Fruit fly (Drosophila melanogaster) whole organism, wandering third instar larva: ENCODE data around the gene Tti1.

ENCODE experiments used
- Abd-B ChIP-seq: fragments of >200 bp; optimal IDR thresholded peaks from 2 replicates; lab custom pipeline; 2017; ENCODE audit warnings: missing biosample characterization, missing genetic modification characterization
- CG32264 ChIP-seq: fragments of 200-800 bp; sonication (Bioruptor generic); optimal IDR thresholded peaks from 2 replicates; lab custom pipeline; 2016; ENCODE audit warnings: missing biosample characterization, missing genetic modification characterization
- CG9705 ChIP-seq: fragments of 200-800 bp; sonication (Bioruptor generic); optimal IDR thresholded peaks from 2 replicates; lab custom pipeline; 2018; ENCODE audit warnings: missing biosample characterization, mild to moderate bottlenecking, missing genetic modification characterization
- CrebA ChIP-seq: fragments of 200-800 bp; sonication (Bioruptor generic); optimal IDR thresholded peaks from 2 replicates; lab custom pipeline; 2016; ENCODE audit warnings: missing biosample characterization, mild to moderate bottlenecking, missing genetic modification characterization, borderline replicate concordance
- Dfd ChIP-seq: fragments of >200 bp; optimal IDR thresholded peaks from 2 replicates; lab custom pipeline; 2017; ENCODE audit warnings: missing biosample characterization, missing genetic modification characterization
- Dif ChIP-seq: fragments of 200-275, 200-300 bp; sonication (Bioruptor generic); optimal IDR thresholded peaks from 2 replicates; lab custom pipeline; 2018; ENCODE audit warnings: missing biosample characterization, missing genetic modification characterization; ENCODE audit not compliant: partially characterized antibody
- GATAd ChIP-seq: sonication (Bioruptor generic); optimal IDR thresholded peaks from 2 replicates; lab custom pipeline; 2016; ENCODE audit warnings: missing biosample characterization, missing genetic modification characterization
- HLH106 ChIP-seq: fragments of 200-800 bp; optimal IDR thresholded peaks from 3 replicates; lab custom pipeline; 2019; ENCODE audit warnings: missing biosample characterization, mild to moderate bottlenecking, missing genetic modification characterization, moderate library complexity
- Hnf4 ChIP-seq: fragments of 200-800 bp; sonication (Bioruptor generic); optimal IDR thresholded peaks from 2 replicates; lab custom pipeline; 2016; ENCODE audit warnings: missing biosample characterization, mild to moderate bottlenecking, missing genetic modification characterization
- Hr78 ChIP-seq: fragments of >200 bp; optimal IDR thresholded peaks from 2 replicates; lab custom pipeline; 2017; ENCODE audit warnings: missing biosample characterization, missing genetic modification characterization
- Hr83 ChIP-seq: fragments of 200-300 bp; sonication (Bioruptor generic); optimal IDR thresholded peaks from 2 replicates; lab custom pipeline; 2016; ENCODE audit warnings: missing biosample characterization, mild to moderate bottlenecking, missing genetic modification characterization, moderate library complexity; ENCODE audit not compliant: poor library complexity, severe bottlenecking
- Jra ChIP-seq: sonication (Bioruptor generic); optimal IDR thresholded peaks from 2 replicates; lab custom pipeline; 2016; ENCODE audit warnings: missing biosample characterization, missing genetic modification characterization
- Mio ChIP-seq: sonication (Bioruptor generic); optimal IDR thresholded peaks from 2 replicates; lab custom pipeline; 2016; ENCODE audit warnings: missing biosample characterization, missing genetic modification characterization
- Myc ChIP-seq: fragments of >200 bp; optimal IDR thresholded peaks from 2 replicates; lab custom pipeline; 2017
- N ChIP-seq: fragments of >200 bp; optimal IDR thresholded peaks from 2 replicates; lab custom pipeline; 2018; ENCODE audit warnings: missing biosample characterization, missing external identifiers, missing genetic modification characterization
- OdsH ChIP-seq: fragments of 200-800 bp; sonication (Bioruptor generic); optimal IDR thresholded peaks from 2 replicates; lab custom pipeline; 2016; ENCODE audit warnings: missing biosample characterization, mild to moderate bottlenecking, missing genetic modification characterization
- Rel ChIP-seq, 2 experiments: fragments of 200-800 bp; sonication (Bioruptor generic) in 1 of 2; optimal IDR thresholded peaks; 2 replicates in 1 of 2; 3 replicates in 1 of 2; lab custom pipeline; 2016 to 2019; ENCODE audit warnings: mild to moderate bottlenecking in 2 of 2, missing biosample characterization in 2 of 2, missing genetic modification characterization in 2 of 2, moderate library complexity in 1 of 2
- Sp1 ChIP-seq: fragments of 200-800 bp; sonication (Bioruptor generic); optimal IDR thresholded peaks from 3 replicates; lab custom pipeline; 2019; ENCODE audit warnings: missing biosample characterization, mild to moderate bottlenecking, missing genetic modification characterization, moderate library complexity
- Vsx2 ChIP-seq: fragments of 200-300, 225-300 bp; sonication (Bioruptor generic); optimal IDR thresholded peaks from 2 replicates; lab custom pipeline; 2018; ENCODE audit warnings: missing biosample characterization, missing genetic modification characterization; ENCODE audit not compliant: partially characterized antibody
- br ChIP-seq: fragments of 200-800 bp; sonication (Bioruptor generic); optimal IDR thresholded peaks from 2 replicates; lab custom pipeline; 2016; ENCODE audit warnings: missing biosample characterization, missing genetic modification characterization
- brk ChIP-seq: fragments of 200-800 bp; sonication (Bioruptor generic); optimal IDR thresholded peaks from 2 replicates; lab custom pipeline; 2016; ENCODE audit warnings: missing biosample characterization, mild to moderate bottlenecking, missing genetic modification characterization
- dl ChIP-seq, 2 experiments: fragments of 175-275, 200-275 bp in 1 of 2; fragments of 200-275 bp in 1 of 2; sonication (Bioruptor generic); optimal IDR thresholded peaks; lab custom pipeline; 2018; ENCODE audit warnings: mild to moderate bottlenecking in 2 of 2, missing biosample characterization in 2 of 2, missing genetic modification characterization in 2 of 2, moderate library complexity in 2 of 2; ENCODE audit not compliant: partially characterized antibody in 2 of 2, insufficient read depth in 1 of 2
- dmrt93B ChIP-seq: fragments of 200-800 bp; sonication (Bioruptor generic); optimal IDR thresholded peaks from 2 replicates; lab custom pipeline; 2018; ENCODE audit warnings: missing biosample characterization, mild to moderate bottlenecking, missing genetic modification characterization
- dsf ChIP-seq: sonication (Bioruptor generic); optimal IDR thresholded peaks from 2 replicates; lab custom pipeline; 2016; ENCODE audit warnings: missing biosample characterization, missing genetic modification characterization, borderline replicate concordance
- ey ChIP-seq: fragments of 200-800 bp; sonication (Bioruptor generic); optimal IDR thresholded peaks from 2 replicates; lab custom pipeline; 2016; ENCODE audit warnings: missing biosample characterization, missing genetic modification characterization
- foxo ChIP-seq, 2 experiments: fragments of 200-800 bp; sonication (Bioruptor generic); optimal IDR thresholded peaks; 2 replicates in 1 of 2; 3 replicates in 1 of 2; lab custom pipeline; 2016 to 2017; ENCODE audit warnings: missing biosample characterization in 2 of 2, missing genetic modification characterization in 2 of 2
- fru ChIP-seq: fragments of 200-800 bp; sonication (Bioruptor generic); optimal IDR thresholded peaks from 3 replicates; lab custom pipeline; 2016; ENCODE audit warnings: missing biosample characterization, mild to moderate bottlenecking, missing genetic modification characterization
- h ChIP-seq: fragments of 200-800 bp; sonication (Bioruptor generic); optimal IDR thresholded peaks from 3 replicates; lab custom pipeline; 2016; ENCODE audit warnings: missing biosample characterization, mild to moderate bottlenecking, missing genetic modification characterization
- jim ChIP-seq: fragments of 175-275, 200-325 bp; sonication (Bioruptor generic); optimal IDR thresholded peaks from 2 replicates; lab custom pipeline; 2016; ENCODE audit warnings: missing biosample characterization, mild to moderate bottlenecking, missing genetic modification characterization
- lola ChIP-seq: fragments of >200 bp; optimal IDR thresholded peaks from 2 replicates; lab custom pipeline; 2017; ENCODE audit warnings: missing biosample characterization, missing genetic modification characterization
- pan ChIP-seq: fragments of >200 bp; optimal IDR thresholded peaks from 2 replicates; lab custom pipeline; 2017
- psq ChIP-seq: fragments of 200-800 bp; sonication (Bioruptor generic); optimal IDR thresholded peaks from 3 replicates; lab custom pipeline; 2017; ENCODE audit warnings: missing biosample characterization, mild to moderate bottlenecking, missing genetic modification characterization, moderate library complexity
- rgr ChIP-seq: fragments of 200-800 bp; sonication (Bioruptor generic); optimal IDR thresholded peaks from 3 replicates; lab custom pipeline; 2016; ENCODE audit warnings: missing biosample characterization, mild to moderate bottlenecking, missing genetic modification characterization
- sage ChIP-seq: fragments of 200-800 bp; sonication (Bioruptor generic); optimal IDR thresholded peaks from 2 replicates; lab custom pipeline; 2016; ENCODE audit warnings: missing biosample characterization, mild to moderate bottlenecking, missing genetic modification characterization
- sv ChIP-seq: fragments of 200-800 bp; sonication (Bioruptor generic); optimal IDR thresholded peaks from 3 replicates; lab custom pipeline; 2016; ENCODE audit warnings: missing biosample characterization, missing genetic modification characterization
- tai ChIP-seq: sonication (Bioruptor generic); optimal IDR thresholded peaks from 2 replicates; lab custom pipeline; 2016; ENCODE audit warnings: missing biosample characterization, missing genetic modification characterization
- usp ChIP-seq: fragments of >200 bp; optimal IDR thresholded peaks from 2 replicates; lab custom pipeline; 2017; ENCODE audit warnings: missing biosample characterization, missing genetic modification characterization
- woc ChIP-seq: sonication (Bioruptor generic); optimal IDR thresholded peaks from 2 replicates; lab custom pipeline; 2016; ENCODE audit warnings: missing biosample characterization, mild to moderate bottlenecking, missing genetic modification characterization

Gene Tti1

dm6 chr3R:9771519-9771972 lies 17.1 kb upstream of the Tti1 start, which contains the start of gene CG9471 (continued):
- TF ChIP-seq Hnf4, result peak; percentile 98
- TF ChIP-seq ey (GFP tag; lab: Kevin White, UChicago), result peak; percentile 98
- TF ChIP-seq Mio (GFP tag; lab: Kevin White, UChicago), result peak; percentile 73
- TF ChIP-seq OdsH, result peak; percentile 98
- no peak for TF ChIP-seq brk (GFP tag; lab: Kevin White, UChicago)
- TF ChIP-seq usp, result no peak
- TF ChIP-seq Jra (GFP tag; lab: Kevin White, UChicago), result peak; percentile 97

- TF ChIP-seq sage (no peak), CG32264 (GFP tag; lab: Kevin White, UChicago) (no peak), lola (GFP tag; lab: Kevin White, UChicago) (no peak), Abd-B (no peak), Sp1 (no peak)
Measured at dm6 chr3R:9770127-9770526, 15.6 kb upstream of the Tti1 start.

- TF ChIP-seq OdsH (no peak), Sp1 (no peak), dmrt93B (GFP tag; lab: Kevin White, UChicago) (no peak), foxo (GFP tag; optimal IDR thresholded peaks at IDR 0.05; lab: Kevin White, UChicago) (no peak), pan (no peak), usp (no peak)
Measured at dm6 chr3R:9768884-9769283, 14.4 kb upstream of the Tti1 start, which contains the start of gene MED6. Gene MED6, minus strand, starts transcription at chr3R:9768984.

dm6 chr3R:9767620-9768592 lies 13.4 kb upstream of the Tti1 start, which contains the start of gene Naa80:
Gene Naa80, plus strand, starts transcription at chr3R:9767834.
- TF ChIP-seq Hr83 (GFP tag; lab: Kevin White, UChicago), result peak; percentile 93
- peak; percentile 48 for TF ChIP-seq dsf (GFP tag; lab: Kevin White, UChicago)
- peak; percentile 42 for TF ChIP-seq Dif
- TF ChIP-seq Dfd (GFP tag; lab: Kevin White, UChicago), result no peak
- TF ChIP-seq rgr (GFP tag; lab: Kevin White, UChicago), result peak; percentile 88
- TF ChIP-seq Abd-B, result no peak
- TF ChIP-seq usp, result no peak
- TF ChIP-seq tai (GFP tag; lab: Kevin White, UChicago), result no peak
- TF ChIP-seq Myc (lab: Kevin White, UChicago), result peak; percentile 3
- peak; percentile 88 for TF ChIP-seq Hnf4
- no peak for TF ChIP-seq Rel (GFP tag; optimal IDR thresholded peaks at IDR 0.05; lab: Kevin White, UChicago)
- TF ChIP-seq Rel (tag; optimal IDR thresholded peaks at IDR 0.05; lab: Kevin White, UChicago), result peak; percentile 77
- peak; percentile 22 for TF ChIP-seq CG32264 (GFP tag; lab: Kevin White, UChicago)
- no peak for TF ChIP-seq pan
- TF ChIP-seq sage, result no peak
- TF ChIP-seq h (GFP tag; lab: Kevin White, UChicago), result peak; percentile 84
- TF ChIP-seq brk (GFP tag; lab: Kevin White, UChicago), result no peak
- TF ChIP-seq sv (GFP tag; lab: Kevin White, UChicago), result peak; percentile 32
- TF ChIP-seq lola (GFP tag; lab: Kevin White, UChicago), result no peak
- TF ChIP-seq fru, result peak; percentile 70
- TF ChIP-seq HLH106 (tag; lab: Kevin White, UChicago), result peak; percentile 54
- peak; percentile 80 for TF ChIP-seq br (GFP tag; lab: Kevin White, UChicago)
- no peak for TF ChIP-seq Vsx2 (GFP tag; lab: Kevin White, UChicago)
- peak; percentile 50 for TF ChIP-seq Sp1
- TF ChIP-seq jim (GFP tag; lab: Kevin White, UChicago), result peak; percentile 30
- TF ChIP-seq dmrt93B (GFP tag; lab: Kevin White, UChicago), result no peak
- TF ChIP-seq CrebA (GFP tag; lab: Kevin White, UChicago), result no peak
- peak; percentile 70 for TF ChIP-seq ey (GFP tag; lab: Kevin White, UChicago)
- TF ChIP-seq psq (GFP tag; lab: Kevin White, UChicago), result peak; percentile 50
- no peak for TF ChIP-seq GATAd (GFP tag; lab: Kevin White, UChicago)
- no peak for TF ChIP-seq Hr78 (GFP tag; lab: Kevin White, UChicago)
- peak; percentile 71 for TF ChIP-seq OdsH
- peak; percentile 80 for TF ChIP-seq Jra (GFP tag; lab: Kevin White, UChicago)
- TF ChIP-seq CG9705 (GFP tag; lab: Kevin White, UChicago), result peak; percentile 62
- no peak for TF ChIP-seq N (GFP tag; lab: Kevin White, UChicago)
- TF ChIP-seq dl (GFP tag; optimal IDR thresholded peaks at IDR 0.05; lab: Kevin White, UChicago; ENCODE audit: insufficient read depth in 1 of 2, partially characterized antibody in 2 of 2), result peak in 1 of 2 experiments; percentile 22
- TF ChIP-seq woc (GFP tag; lab: Kevin White, UChicago), result peak; percentile 60
- TF ChIP-seq foxo (GFP tag; optimal IDR thresholded peaks at IDR 0.05; lab: Kevin White, UChicago), result peak in 1 of 2 experiments; percentile 84
- peak; percentile 31 for TF ChIP-seq Mio (GFP tag; lab: Kevin White, UChicago)
